Fruit fly (Drosophila melanogaster): ENCODE results near the gene CG43618.

- TF ChIP-seq psq (optimal IDR thresholded peaks at IDR 0.05) = no peak
- no peak for TF ChIP-seq insv (optimal IDR thresholded peaks at IDR 0.05)
- TF ChIP-seq Sin3A (optimal IDR thresholded peaks at IDR 0.05) = no peak
- TF ChIP-seq Myc (optimal IDR thresholded peaks at IDR 0.05) = no peak
- TF ChIP-seq h (optimal IDR thresholded peaks at IDR 0.05) = no peak
- TF ChIP-seq ttk (optimal IDR thresholded peaks at IDR 0.05) = no peak
These were observed 22.5 kb upstream of the CG43618 start for dm6 chr3R:8026515-8026914.
